Worm (Caenorhabditis elegans) whole organism, late embryonic: ENCODE results near the gene clec-240.

Experiments
- ceh-14 ChIP-seq: sonication (generic microtip); optimal IDR thresholded peaks from 2 replicates; lab custom pipeline; 2016; ENCODE audit warnings: missing genotype, missing genetic modification characterization, missing compliant biosample characterization
- ceh-30 ChIP-seq: fragments of 150-350 bp; optimal IDR thresholded peaks from 2 replicates; lab custom pipeline; 2014; ENCODE audit warnings: missing biosample characterization, missing genetic modification characterization
- che-1 ChIP-seq: sonication (generic microtip); optimal IDR thresholded peaks from 2 replicates; lab custom pipeline; 2016; ENCODE audit warnings: mild to moderate bottlenecking, missing genetic modification characterization, missing compliant biosample characterization
- ets-4 ChIP-seq: sonication (generic microtip); optimal IDR thresholded peaks from 2 replicates; lab custom pipeline; 2016; ENCODE audit warnings: missing genetic modification characterization, missing compliant biosample characterization
- hlh-13 ChIP-seq: fragments of 200-800 bp; sonication (Bioruptor generic); optimal IDR thresholded peaks from 2 replicates; lab custom pipeline; 2018; ENCODE audit warnings: mild to moderate bottlenecking, missing genetic modification characterization, missing compliant biosample characterization
- hlh-6 ChIP-seq: sonication (generic microtip); optimal IDR thresholded peaks from 2 replicates; lab custom pipeline; 2016; ENCODE audit warnings: missing genotype, missing genetic modification characterization, missing compliant biosample characterization
- lin-11 ChIP-seq: fragments of 200-800 bp; sonication (Bioruptor generic); optimal IDR thresholded peaks from 2 replicates; lab custom pipeline; 2018; ENCODE audit warnings: mild to moderate bottlenecking, missing genetic modification characterization, missing compliant biosample characterization
- nfya-1 ChIP-seq: sonication (generic microtip); optimal IDR thresholded peaks from 2 replicates; lab custom pipeline; 2017; ENCODE audit warnings: missing genetic modification characterization, mild to moderate bottlenecking, missing compliant biosample characterization, antibody characterized with exemption, moderate library complexity
- nhr-11 ChIP-seq: fragments of 150-350 bp; optimal IDR thresholded peaks from 2 replicates; lab custom pipeline; 2014; ENCODE audit warnings: missing biosample characterization, missing genetic modification characterization
- pqm-1 ChIP-seq: sonication (generic microtip); optimal IDR thresholded peaks from 2 replicates; lab custom pipeline; 2016; ENCODE audit warnings: missing genetic modification characterization, missing compliant biosample characterization

ce11 chrV:16974919-16975318, 34.9 kb upstream of the clec-240 start, which contains the start of gene srx-54:
- TF ChIP-seq pqm-1 (tag; lab: Kevin White, UChicago) (no peak), ceh-30 (tag; lab: Kevin White, UChicago) (no peak), ets-4 (no peak), hlh-6 (no peak), nhr-11 (tag; lab: Kevin White, UChicago) (no peak), lin-11 (no peak), nfya-1 (tag; lab: Kevin White, UChicago) (no peak), hlh-13 (GFP tag; lab: Kevin White, UChicago) (no peak), ceh-14 (tag; lab: Kevin White, UChicago) (no peak), che-1 (no peak)
